Fruit fly (Drosophila melanogaster): ENCODE data around the gene CG33648.

CG33648 gene

dm6 chr2L:14527200-14527797 is 3.2 kb downstream of the CG33648 start:
- TF ChIP-seq CG8478 (optimal IDR thresholded peaks at IDR 0.05) (no peak), CTCF (optimal IDR thresholded peaks at IDR 0.05) (no peak)

DNA sequence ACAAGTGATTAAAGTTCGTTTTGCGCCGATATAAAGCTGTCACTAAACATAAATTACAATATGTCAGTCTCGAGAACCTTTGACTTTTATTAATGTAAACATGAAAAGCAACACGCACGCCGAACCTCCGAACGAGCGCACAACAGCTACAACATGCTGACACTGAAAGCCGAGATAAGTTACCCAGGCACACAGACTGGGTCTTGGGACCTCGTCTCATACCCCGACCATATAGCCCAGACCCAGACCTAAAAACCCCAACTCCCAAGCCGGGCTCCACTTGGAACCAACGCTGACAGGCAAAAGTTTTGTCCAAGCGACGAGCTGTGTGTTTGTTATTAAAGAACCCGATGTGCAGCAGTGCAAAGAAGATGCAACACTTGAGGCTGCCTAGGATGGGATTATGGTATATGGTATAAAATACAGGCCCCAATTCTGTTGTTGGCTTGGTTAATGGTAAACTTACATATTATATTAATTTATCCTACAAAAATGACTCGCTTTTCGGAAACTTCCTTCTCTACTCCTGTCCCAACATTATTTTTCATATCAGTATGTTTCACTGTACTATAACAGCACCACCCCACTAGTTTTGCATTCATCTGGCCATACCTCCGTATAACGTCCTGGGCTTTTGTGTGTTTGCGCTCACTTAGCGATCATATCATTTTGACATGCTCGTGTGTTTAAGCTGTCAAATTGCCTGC is 5.0 kb downstream of the CG33648 start:
- no peak for TF ChIP-seq CG8478 (optimal IDR thresholded peaks at IDR 0.05)
- TF ChIP-seq CTCF (optimal IDR thresholded peaks at IDR 0.05) = no peak

DNA sequence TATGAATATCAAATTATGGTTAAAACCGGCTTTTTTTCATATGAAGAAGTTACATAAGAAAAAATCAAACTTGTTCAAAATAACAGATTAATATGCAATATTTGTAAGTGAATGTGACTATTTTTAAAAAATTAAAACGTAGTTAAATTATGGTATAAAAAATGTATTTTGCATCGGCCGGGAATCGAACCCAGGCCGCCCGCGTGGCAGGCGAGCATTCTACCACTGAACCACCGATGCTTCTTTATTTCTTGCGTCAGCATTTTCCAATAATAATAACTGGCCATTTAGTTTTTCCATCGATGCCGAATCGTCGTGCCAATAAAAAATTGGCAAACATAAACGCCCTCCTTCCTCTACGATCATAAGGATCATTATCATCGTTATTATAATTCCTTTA is 6.6 kb downstream of the CG33648 start:
- TF ChIP-seq CG8478 (optimal IDR thresholded peaks at IDR 0.05) (no peak), CTCF (optimal IDR thresholded peaks at IDR 0.05) (no peak)

DNA sequence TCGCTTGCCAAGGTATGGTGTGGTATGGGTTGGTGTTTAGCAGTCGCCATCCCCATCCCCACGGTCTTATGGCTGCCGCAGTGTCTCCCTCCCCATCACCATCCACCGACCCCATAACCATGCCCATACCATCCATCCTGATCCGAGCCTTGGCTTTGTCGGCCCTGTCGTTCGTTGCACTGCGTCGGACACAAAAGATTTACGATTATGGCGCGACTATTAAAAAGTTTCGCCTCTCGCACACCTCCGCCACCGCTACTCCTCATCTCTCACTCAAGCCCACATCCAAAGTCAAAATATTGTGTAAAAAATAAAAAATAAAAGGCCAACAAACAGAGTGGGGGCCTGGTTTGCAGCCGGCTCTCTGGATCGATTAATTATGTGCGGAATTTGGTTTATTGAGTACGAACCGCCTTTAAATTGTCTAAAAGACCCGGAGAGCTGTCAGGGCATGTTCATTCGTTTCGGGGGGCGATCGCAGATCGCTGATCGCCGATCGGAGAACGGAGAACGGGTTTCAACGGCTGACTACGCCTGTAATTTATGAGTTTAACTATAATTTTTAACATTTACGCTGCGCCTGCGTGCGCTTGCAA is 7.3 kb downstream of the CG33648 start:
- no peak for TF ChIP-seq CG8478 (optimal IDR thresholded peaks at IDR 0.05)

- TF ChIP-seq CG8478 (optimal IDR thresholded peaks at IDR 0.05) (no peak), CTCF (optimal IDR thresholded peaks at IDR 0.05) (no peak)
These were observed 8.8 kb downstream of the CG33648 start for dm6 chr2L:14532822-14533336.

dm6 chr2L:14533419-14534253 is 9.5 kb downstream of the CG33648 start:
- TF ChIP-seq CTCF (optimal IDR thresholded peaks at IDR 0.05) = no peak
- TF ChIP-seq CG8478 (optimal IDR thresholded peaks at IDR 0.05) = no peak

- TF ChIP-seq CG8478 (optimal IDR thresholded peaks at IDR 0.05) (no peak), CTCF (optimal IDR thresholded peaks at IDR 0.05) (no peak)
These were observed 12.8 kb downstream of the CG33648 start for dm6 chr2L:14536730-14537427.

- no peak for TF ChIP-seq CTCF (optimal IDR thresholded peaks at IDR 0.05)
- TF ChIP-seq CG8478 (optimal IDR thresholded peaks at IDR 0.05) = no peak
These were observed 13.5 kb downstream of the CG33648 start for dm6 chr2L:14537432-14538221.

dm6 chr2L:14538853-14539358 is 14.8 kb downstream of the CG33648 start:
- TF ChIP-seq CTCF (optimal IDR thresholded peaks at IDR 0.05) = no peak
- no peak for TF ChIP-seq CG8478 (optimal IDR thresholded peaks at IDR 0.05)

dm6 chr2L:14539872-14540524 is 15.9 kb downstream of the CG33648 start:
- TF ChIP-seq CTCF (optimal IDR thresholded peaks at IDR 0.05) = no peak
- no peak for TF ChIP-seq CG8478 (optimal IDR thresholded peaks at IDR 0.05)

dm6 chr2L:14540539-14541106 is 16.5 kb downstream of the CG33648 start:
- no peak for TF ChIP-seq CG8478 (optimal IDR thresholded peaks at IDR 0.05)
- TF ChIP-seq CTCF (optimal IDR thresholded peaks at IDR 0.05) = no peak

DNA sequence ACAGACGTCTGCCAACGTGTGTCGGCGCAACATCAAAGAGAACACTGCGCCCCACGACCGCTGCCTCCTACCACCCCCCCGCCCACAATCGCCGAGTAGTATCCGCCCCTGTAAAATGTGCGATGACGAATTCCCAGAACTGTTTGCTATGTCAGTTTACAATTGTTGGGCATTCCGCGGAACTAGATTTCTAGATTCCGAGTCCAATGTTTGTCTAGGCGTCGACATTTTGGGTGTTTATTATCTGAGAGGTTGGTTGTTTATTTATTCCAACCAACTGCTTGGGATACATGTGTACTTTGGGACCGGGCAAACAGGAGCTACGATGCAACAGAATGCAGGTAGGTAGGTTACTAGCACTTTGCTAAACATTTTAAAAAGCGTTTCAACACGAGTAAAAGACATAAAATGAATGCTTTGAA is 21.2 kb downstream of the CG33648 start:
- no peak for TF ChIP-seq CTCF (optimal IDR thresholded peaks at IDR 0.05)
- no peak for TF ChIP-seq CG8478 (optimal IDR thresholded peaks at IDR 0.05)

All from S2 (cell line).